Worm (Caenorhabditis elegans) whole organism, L3 larva: ENCODE measurements around the gene sqst-4.

Experiments used
- R02D3.7 ChIP-seq: fragments of 150-350 bp; optimal IDR thresholded peaks from 2 replicates; lab custom pipeline; 2014; ENCODE audit warnings: missing biosample characterization, missing genetic modification characterization
- ama-1 ChIP-seq: fragments of 150-350 bp; optimal IDR thresholded peaks from 2 replicates; lab custom pipeline; 2018
- daf-12 ChIP-seq: fragments of 150-350 bp; optimal IDR thresholded peaks from 2 replicates; lab custom pipeline; 2014; ENCODE audit warnings: missing biosample characterization, missing genetic modification reagents, missing genetic modification characterization
- elt-3 ChIP-seq, 3 experiments: fragments of 150-350 bp in 1 of 3; sonication (generic microtip) in 2 of 3; optimal IDR thresholded peaks; 2 replicates in 2 of 3; 4 replicates in 1 of 3; lab custom pipeline; 2014 to 2017; ENCODE audit warnings: missing biosample characterization in 3 of 3, missing genetic modification characterization in 3 of 3
- fkh-10 ChIP-seq: sonication (generic microtip); optimal IDR thresholded peaks from 2 replicates; lab custom pipeline; 2017; ENCODE audit warnings: missing biosample characterization, missing genetic modification reagents, missing genetic modification characterization
- mdl-1 ChIP-seq: fragments of 150-350 bp; optimal IDR thresholded peaks from 2 replicates; lab custom pipeline; 2014; ENCODE audit warnings: missing biosample characterization, missing genetic modification characterization
- nhr-11 ChIP-seq: fragments of 150-350 bp; optimal IDR thresholded peaks from 2 replicates; lab custom pipeline; 2014; ENCODE audit warnings: missing biosample characterization, missing genetic modification characterization
- nhr-12 ChIP-seq: fragments of 150-350 bp; optimal IDR thresholded peaks from 2 replicates; lab custom pipeline; 2014; ENCODE audit warnings: missing biosample characterization, missing genetic modification characterization
- nhr-76 ChIP-seq: fragments of 150-350 bp; sonication (generic microtip); optimal IDR thresholded peaks from 5 replicates; lab custom pipeline; 2014; ENCODE audit warnings: missing biosample characterization, missing genetic modification characterization
- pha-4 ChIP-seq: fragments of 150-350 bp; optimal IDR thresholded peaks from 2 replicates; lab custom pipeline; 2014; ENCODE audit warnings: missing biosample characterization, missing genetic modification reagents, missing genetic modification characterization
- pqm-1 ChIP-seq: fragments of 150-350 bp; optimal IDR thresholded peaks from 2 replicates; lab custom pipeline; 2017; ENCODE audit warnings: missing biosample characterization, missing genetic modification characterization, inconsistent platforms
- skn-1 ChIP-seq: fragments of 150-350 bp; optimal IDR thresholded peaks from 2 replicates; lab custom pipeline; 2014; ENCODE audit warnings: missing biosample characterization, missing genetic modification characterization
- unc-62 ChIP-seq: fragments of 150-350 bp; sonication (generic microtip); optimal IDR thresholded peaks from 4 replicates; lab custom pipeline; 2014; ENCODE audit warnings: missing biosample characterization, missing genetic modification reagents, missing genetic modification characterization

- TF ChIP-seq pqm-1, result no peak
- TF ChIP-seq pha-4 (tag; lab: Kevin White, UChicago), result no peak
- TF ChIP-seq mdl-1 (tag; lab: Kevin White, UChicago), result no peak
- no peak for TF ChIP-seq fkh-10 (GFP tag; lab: Kevin White, UChicago)
- TF ChIP-seq elt-3 (tag; optimal IDR thresholded peaks at IDR 0.05; lab: Kevin White, UChicago), result no peak
- no peak for TF ChIP-seq R02D3.7
- no peak for TF ChIP-seq ama-1
- TF ChIP-seq unc-62 (GFP tag; lab: Kevin White, UChicago), result no peak
- no peak for TF ChIP-seq nhr-12 (tag; lab: Kevin White, UChicago)
- no peak for TF ChIP-seq nhr-76 (tag; lab: Kevin White, UChicago)
- TF ChIP-seq nhr-11, result no peak
- no peak for TF ChIP-seq skn-1 (tag; lab: Kevin White, UChicago)
- no peak for TF ChIP-seq daf-12 (tag; lab: Kevin White, UChicago)
These were observed 44.6 kb upstream of the sqst-4 start, which contains the start of gene srh-141 for ce11 chrV:16443626-16444025.
